Worm (Caenorhabditis elegans): ENCODE measurements around the gene cal-4.

The cal-4 gene

ce11 chrIV:10521106-10521505 is at the start of gene cal-4:
TSS of gene cal-4 (plus strand) at chrIV:10521406.
- no peak for TF ChIP-seq tbx-37 (GFP tag; conservative IDR thresholded peaks at IDR 0.05)

ce11 chrIV:10472478-10472877 is 48.7 kb upstream of the cal-4 start, which contains the start of gene bgnt-1.1:
TSS of gene bgnt-1.1 (plus strand) at chrIV:10472778.
- TF ChIP-seq flt-1 (GFP tag; IDR thresholded peaks at IDR 0.05) (no peak), ets-7 (tag; optimal IDR thresholded peaks at IDR 0.05) (no peak), pes-1 (GFP tag; IDR thresholded peaks at IDR 0.05) (no peak), B0310.2 (tag; optimal IDR thresholded peaks at IDR 0.05) (no peak), scrt-1 (GFP tag; IDR thresholded peaks at IDR 0.05) (no peak), hnd-1 (tag; optimal IDR thresholded peaks at IDR 0.05) (no peak), ceh-13 (GFP tag; optimal IDR thresholded peaks at IDR 0.05) (no peak), ama-1 (optimal IDR thresholded peaks at IDR 0.05) (no peak), aly-1 (tag; optimal IDR thresholded peaks at IDR 0.05) (no peak), F13C5.2 (tag; optimal IDR thresholded peaks at IDR 0.05) (no peak), tbx-11 (GFP tag; IDR thresholded peaks at IDR 0.05) (no peak), sea-1 (GFP tag; conservative IDR thresholded peaks at IDR 0.05) (no peak), tra-4 (tag; optimal IDR thresholded peaks at IDR 0.05) (no peak), hmg-4 (GFP tag; optimal IDR thresholded peaks at IDR 0.05) (no peak), tbx-37 (GFP tag; conservative IDR thresholded peaks at IDR 0.05) (no peak), hmbx-1 (tag; optimal IDR thresholded peaks at IDR 0.05) (no peak)

- no peak for TF ChIP-seq scrt-1 (GFP tag; IDR thresholded peaks at IDR 0.05)
- no peak for TF ChIP-seq hmg-4 (GFP tag; optimal IDR thresholded peaks at IDR 0.05)
- TF ChIP-seq ama-1 (optimal IDR thresholded peaks at IDR 0.05): no peak
- no peak for TF ChIP-seq tra-4 (tag; optimal IDR thresholded peaks at IDR 0.05)
- no peak for TF ChIP-seq B0310.2 (tag; optimal IDR thresholded peaks at IDR 0.05)
- no peak for TF ChIP-seq ceh-36 (tag; optimal IDR thresholded peaks at IDR 0.05)
- TF ChIP-seq ets-7 (tag; optimal IDR thresholded peaks at IDR 0.05): no peak
- no peak for TF ChIP-seq sea-1 (GFP tag; conservative IDR thresholded peaks at IDR 0.05)
- TF ChIP-seq aly-1 (tag; optimal IDR thresholded peaks at IDR 0.05): no peak
- TF ChIP-seq flt-1 (GFP tag; IDR thresholded peaks at IDR 0.05): no peak
These were observed 46.0 kb upstream of the cal-4 start for ce11 chrIV:10475234-10475633.

ce11 chrIV:10481695-10482094 is 39.5 kb upstream of the cal-4 start, which contains the start of gene egl-21:
TSS of gene egl-21 (minus strand) at chrIV:10481844.
- TF ChIP-seq scrt-1 (GFP tag; IDR thresholded peaks at IDR 0.05) (no peak), tbx-11 (GFP tag; IDR thresholded peaks at IDR 0.05) (peak; percentile 36; the same call in 1 of the 2 replicates), sea-1 (GFP tag; conservative IDR thresholded peaks at IDR 0.05) (no peak)

ce11 chrIV:10482585-10482984 is 38.6 kb upstream of the cal-4 start:
- TF ChIP-seq flt-1 (GFP tag; IDR thresholded peaks at IDR 0.05): no peak
- TF ChIP-seq ceh-13 (GFP tag; optimal IDR thresholded peaks at IDR 0.05): no peak
- TF ChIP-seq tbx-11 (GFP tag; IDR thresholded peaks at IDR 0.05): no peak
- TF ChIP-seq hnd-1 (tag; optimal IDR thresholded peaks at IDR 0.05): no peak
- no peak for TF ChIP-seq sea-1 (GFP tag; conservative IDR thresholded peaks at IDR 0.05)
- TF ChIP-seq ets-7 (tag; optimal IDR thresholded peaks at IDR 0.05): no peak
- no peak for TF ChIP-seq hmbx-1 (tag; optimal IDR thresholded peaks at IDR 0.05)
- no peak for TF ChIP-seq tbx-37 (GFP tag; conservative IDR thresholded peaks at IDR 0.05)
- no peak for TF ChIP-seq pes-1 (GFP tag; IDR thresholded peaks at IDR 0.05)
- TF ChIP-seq tra-4 (tag; optimal IDR thresholded peaks at IDR 0.05): no peak
- TF ChIP-seq ama-1 (optimal IDR thresholded peaks at IDR 0.05): no peak
- TF ChIP-seq aly-1 (tag; optimal IDR thresholded peaks at IDR 0.05): no peak
- no peak for TF ChIP-seq B0310.2 (tag; optimal IDR thresholded peaks at IDR 0.05)
- no peak for TF ChIP-seq ceh-36 (tag; optimal IDR thresholded peaks at IDR 0.05)
- TF ChIP-seq hmg-4 (GFP tag; optimal IDR thresholded peaks at IDR 0.05): no peak
- TF ChIP-seq F13C5.2 (tag; optimal IDR thresholded peaks at IDR 0.05): no peak

- TF ChIP-seq aly-1 (tag; optimal IDR thresholded peaks at IDR 0.05) (no peak), tra-4 (tag; optimal IDR thresholded peaks at IDR 0.05) (no peak), flt-1 (GFP tag; IDR thresholded peaks at IDR 0.05) (0 out of 2 replicates have a peak, but pooled peaks have one; percentile 46), tbx-37 (GFP tag; conservative IDR thresholded peaks at IDR 0.05) (peak; percentile 86), hmg-4 (GFP tag; optimal IDR thresholded peaks at IDR 0.05) (no peak), hnd-1 (tag; optimal IDR thresholded peaks at IDR 0.05) (peak; percentile 24), B0310.2 (tag; optimal IDR thresholded peaks at IDR 0.05) (peak; percentile 26)
These were observed 37.5 kb upstream of the cal-4 start, which contains the start of the genes F01D4.5 and ced-5 for ce11 chrIV:10483607-10484117. TSS of gene F01D4.5 (minus strand) at chrIV:10483657. TSS of gene ced-5 (plus strand) at chrIV:10484110.

- TF ChIP-seq flt-1 (GFP tag; IDR thresholded peaks at IDR 0.05) (no peak), aly-1 (tag; optimal IDR thresholded peaks at IDR 0.05) (no peak), tra-4 (tag; optimal IDR thresholded peaks at IDR 0.05) (no peak), ets-7 (tag; optimal IDR thresholded peaks at IDR 0.05) (no peak), pes-1 (GFP tag; IDR thresholded peaks at IDR 0.05) (no peak), ama-1 (optimal IDR thresholded peaks at IDR 0.05) (no peak), hmg-4 (GFP tag; optimal IDR thresholded peaks at IDR 0.05) (no peak)
These were observed 31.8 kb upstream of the cal-4 start for ce11 chrIV:10489409-10489808.

ce11 chrIV:10498401-10498800 is 22.8 kb upstream of the cal-4 start:
- no peak for TF ChIP-seq scrt-1 (GFP tag; IDR thresholded peaks at IDR 0.05)
- TF ChIP-seq flt-1 (GFP tag; IDR thresholded peaks at IDR 0.05): no peak
- TF ChIP-seq ets-7 (tag; optimal IDR thresholded peaks at IDR 0.05): no peak
- TF ChIP-seq tbx-11 (GFP tag; IDR thresholded peaks at IDR 0.05): no peak
- TF ChIP-seq F13C5.2 (tag; optimal IDR thresholded peaks at IDR 0.05): no peak
- TF ChIP-seq B0310.2 (tag; optimal IDR thresholded peaks at IDR 0.05): no peak
- TF ChIP-seq hmg-4 (GFP tag; optimal IDR thresholded peaks at IDR 0.05): no peak
- TF ChIP-seq tbx-37 (GFP tag; conservative IDR thresholded peaks at IDR 0.05): no peak
- no peak for TF ChIP-seq pes-1 (GFP tag; IDR thresholded peaks at IDR 0.05)
- no peak for TF ChIP-seq ama-1 (optimal IDR thresholded peaks at IDR 0.05)
- no peak for TF ChIP-seq ceh-13 (GFP tag; optimal IDR thresholded peaks at IDR 0.05)
- TF ChIP-seq tra-4 (tag; optimal IDR thresholded peaks at IDR 0.05): no peak
- no peak for TF ChIP-seq ceh-36 (tag; optimal IDR thresholded peaks at IDR 0.05)
- no peak for TF ChIP-seq hmbx-1 (tag; optimal IDR thresholded peaks at IDR 0.05)
- no peak for TF ChIP-seq hnd-1 (tag; optimal IDR thresholded peaks at IDR 0.05)
- TF ChIP-seq aly-1 (tag; optimal IDR thresholded peaks at IDR 0.05): no peak
- no peak for TF ChIP-seq sea-1 (GFP tag; conservative IDR thresholded peaks at IDR 0.05)
